Worm (Caenorhabditis elegans) whole organism, mixed stage, embryonic: ENCODE results near the gene scl-2.

Experiments
- M03D4.4 ChIP-seq: sonication (generic microtip); optimal IDR thresholded peaks from 2 replicates; lab custom pipeline; 2017; ENCODE audit warnings: mild to moderate bottlenecking, missing genetic modification characterization, missing compliant biosample characterization
- bed-3 ChIP-seq: fragments of 200-800 bp; sonication (Bioruptor generic); optimal IDR thresholded peaks from 3 replicates; lab custom pipeline; 2018; ENCODE audit warnings: mild to moderate bottlenecking, missing genetic modification characterization, moderate library complexity, missing compliant biosample characterization
- blmp-1 ChIP-seq: fragments of 150-350 bp; optimal IDR thresholded peaks from 2 replicates; lab custom pipeline; 2014; ENCODE audit warnings: missing biosample characterization, missing genetic modification characterization
- ceh-39 ChIP-seq: fragments of 150-350 bp; optimal IDR thresholded peaks from 2 replicates; lab custom pipeline; 2014; ENCODE audit warnings: missing biosample characterization, missing genetic modification characterization
- ceh-43 ChIP-seq: fragments of 200-800 bp; sonication (Bioruptor generic); optimal IDR thresholded peaks from 2 replicates; lab custom pipeline; 2018; ENCODE audit warnings: mild to moderate bottlenecking, missing genetic modification characterization, moderate library complexity, missing compliant biosample characterization
- ceh-83 ChIP-seq: fragments of 200-800 bp; sonication (Bioruptor generic); optimal IDR thresholded peaks from 2 replicates; lab custom pipeline; 2018; ENCODE audit warnings: mild to moderate bottlenecking, missing genetic modification characterization, missing compliant biosample characterization
- ces-1 ChIP-seq: fragments of 150-350 bp; optimal IDR thresholded peaks from 2 replicates; lab custom pipeline; 2014; ENCODE audit warnings: missing biosample characterization, missing genetic modification reagents, missing genetic modification characterization
- cnd-1 ChIP-seq: fragments of 200-800 bp; sonication (Bioruptor generic); optimal IDR thresholded peaks from 2 replicates; lab custom pipeline; 2018; ENCODE audit warnings: mild to moderate bottlenecking, missing genetic modification characterization, missing compliant biosample characterization
- drap-1 ChIP-seq: fragments of 200-800 bp; sonication (Bioruptor generic); optimal IDR thresholded peaks from 3 replicates; lab custom pipeline; 2018; ENCODE audit warnings: mild to moderate bottlenecking, missing genetic modification characterization, missing compliant biosample characterization
- elt-1 ChIP-seq: sonication (generic microtip); optimal IDR thresholded peaks from 2 replicates; lab custom pipeline; 2017; ENCODE audit warnings: missing genetic modification characterization, mild to moderate bottlenecking, missing compliant biosample characterization, antibody characterized with exemption, moderate library complexity, borderline replicate concordance; ENCODE audit not compliant: insufficient read depth
- elt-3 ChIP-seq: fragments of 150-350 bp; optimal IDR thresholded peaks from 2 replicates; lab custom pipeline; 2014; ENCODE audit warnings: missing biosample characterization, missing genetic modification characterization
- flh-1 ChIP-seq: fragments of 200-800 bp; sonication (Bioruptor generic); optimal IDR thresholded peaks from 2 replicates; lab custom pipeline; 2018; ENCODE audit warnings: mild to moderate bottlenecking, missing genetic modification characterization, moderate library complexity, missing compliant biosample characterization
- ham-2 ChIP-seq: fragments of 200-800 bp; sonication (Bioruptor generic); optimal IDR thresholded peaks from 2 replicates; lab custom pipeline; 2018; ENCODE audit warnings: mild to moderate bottlenecking, missing genetic modification characterization, missing compliant biosample characterization
- hlh-1 ChIP-seq: fragments of 150-350 bp; optimal IDR thresholded peaks from 2 replicates; lab custom pipeline; 2014; ENCODE audit warnings: missing biosample characterization, missing genetic modification reagents, missing genetic modification characterization
- lin-13 ChIP-seq: fragments of 150-350 bp; optimal IDR thresholded peaks from 2 replicates; lab custom pipeline; 2014; ENCODE audit warnings: missing biosample characterization, missing genetic modification characterization
- lin-32 ChIP-seq: fragments of 200-800 bp; sonication (Bioruptor generic); optimal IDR thresholded peaks from 2 replicates; lab custom pipeline; 2018; ENCODE audit warnings: mild to moderate bottlenecking, missing genetic modification characterization, missing compliant biosample characterization
- lsy-2 ChIP-seq: fragments of 150-350 bp; optimal IDR thresholded peaks from 2 replicates; lab custom pipeline; 2014; ENCODE audit warnings: missing biosample characterization, missing genetic modification characterization
- mab-5 ChIP-seq: fragments of 150-350 bp; optimal IDR thresholded peaks from 2 replicates; lab custom pipeline; 2014; ENCODE audit warnings: missing biosample characterization, missing genetic modification characterization
- mep-1 ChIP-seq: fragments of 150-350 bp; optimal IDR thresholded peaks from 2 replicates; lab custom pipeline; 2017; ENCODE audit warnings: missing biosample characterization, missing genetic modification reagents, missing genetic modification characterization, inconsistent platforms
- mls-2 ChIP-seq: sonication (generic microtip); optimal IDR thresholded peaks from 2 replicates; lab custom pipeline; 2016; ENCODE audit warnings: mild to moderate bottlenecking, missing genetic modification characterization, moderate library complexity, missing compliant biosample characterization
- nhr-12 ChIP-seq: fragments of 150-350 bp; optimal IDR thresholded peaks from 2 replicates; lab custom pipeline; 2014; ENCODE audit warnings: missing biosample characterization, missing genetic modification characterization
- nhr-2 ChIP-seq: fragments of 150-350 bp; optimal IDR thresholded peaks from 2 replicates; lab custom pipeline; 2014; ENCODE audit warnings: missing biosample characterization, missing genetic modification characterization
- nhr-237 ChIP-seq: fragments of 150-350 bp; optimal IDR thresholded peaks from 2 replicates; lab custom pipeline; 2014; ENCODE audit warnings: missing biosample characterization, missing genetic modification characterization
- nhr-28 ChIP-seq: fragments of 150-350 bp; optimal IDR thresholded peaks from 2 replicates; lab custom pipeline; 2014; ENCODE audit warnings: missing biosample characterization, missing genetic modification characterization
- nhr-76 ChIP-seq: sonication (generic microtip); optimal IDR thresholded peaks from 2 replicates; lab custom pipeline; 2017; ENCODE audit warnings: missing biosample characterization, missing genetic modification characterization
- pha-4 ChIP-seq: fragments of 150-350 bp; optimal IDR thresholded peaks from 2 replicates; lab custom pipeline; 2018; ENCODE audit warnings: missing biosample characterization, missing genetic modification reagents, missing genetic modification characterization
- sem-2 ChIP-seq: fragments of 200-800 bp; sonication (Bioruptor generic); optimal IDR thresholded peaks from 2 replicates; lab custom pipeline; 2018; ENCODE audit warnings: mild to moderate bottlenecking, missing genetic modification characterization, missing compliant biosample characterization
- snpc-4 ChIP-seq: fragments of 150-350 bp; optimal IDR thresholded peaks from 2 replicates; lab custom pipeline; 2014; ENCODE audit warnings: missing biosample characterization, missing genetic modification characterization
- sptf-1 ChIP-seq: sonication (generic microtip); optimal IDR thresholded peaks from 2 replicates; lab custom pipeline; 2017; ENCODE audit warnings: mild to moderate bottlenecking, missing genetic modification characterization, moderate library complexity, missing compliant biosample characterization
- tbx-8 ChIP-seq: fragments of 200-800 bp; sonication (Bioruptor generic); optimal IDR thresholded peaks from 2 replicates; lab custom pipeline; 2018; ENCODE audit warnings: mild to moderate bottlenecking, missing genetic modification characterization, moderate library complexity, missing compliant biosample characterization
- unc-120 ChIP-seq: sonication (generic microtip); optimal IDR thresholded peaks from 2 replicates; lab custom pipeline; 2017; ENCODE audit warnings: missing genetic modification characterization, missing compliant biosample characterization; ENCODE audit not compliant: poor library complexity, severe bottlenecking
- unc-39 ChIP-seq: fragments of 150-350 bp; optimal IDR thresholded peaks from 2 replicates; lab custom pipeline; 2014; ENCODE audit warnings: missing biosample characterization, missing genetic modification characterization
- unc-62 ChIP-seq: fragments of 150-350 bp; optimal IDR thresholded peaks from 2 replicates; lab custom pipeline; 2014; ENCODE audit warnings: missing biosample characterization, missing genetic modification reagents, missing genetic modification characterization
- zip-8 ChIP-seq: fragments of 150-350 bp; optimal IDR thresholded peaks from 2 replicates; lab custom pipeline; 2014; ENCODE audit warnings: missing biosample characterization, missing genetic modification characterization
- ztf-11 ChIP-seq: fragments of 150-350 bp; optimal IDR thresholded peaks from 2 replicates; lab custom pipeline; 2014; ENCODE audit warnings: missing biosample characterization, missing genetic modification characterization

scl-2 gene

ce11 chrIV:13095462-13095861, 38.0 kb downstream of the scl-2 start, which contains the start of gene rfc-3:
rfc-3 (plus strand) TSS chrIV:13095762.
- TF ChIP-seq ham-2 (GFP tag; lab: Kevin White, UChicago), result no peak
- TF ChIP-seq unc-120 (tag; lab: Kevin White, UChicago), result no peak
- no peak for TF ChIP-seq pha-4 (tag; lab: Kevin White, UChicago)
- TF ChIP-seq nhr-12 (tag; lab: Kevin White, UChicago), result no peak
- no peak for TF ChIP-seq hlh-1 (tag; lab: Kevin White, UChicago)
- TF ChIP-seq lin-32 (GFP tag; lab: Kevin White, UChicago), result no peak
- no peak for TF ChIP-seq snpc-4 (tag; lab: Kevin White, UChicago)

DNA sequence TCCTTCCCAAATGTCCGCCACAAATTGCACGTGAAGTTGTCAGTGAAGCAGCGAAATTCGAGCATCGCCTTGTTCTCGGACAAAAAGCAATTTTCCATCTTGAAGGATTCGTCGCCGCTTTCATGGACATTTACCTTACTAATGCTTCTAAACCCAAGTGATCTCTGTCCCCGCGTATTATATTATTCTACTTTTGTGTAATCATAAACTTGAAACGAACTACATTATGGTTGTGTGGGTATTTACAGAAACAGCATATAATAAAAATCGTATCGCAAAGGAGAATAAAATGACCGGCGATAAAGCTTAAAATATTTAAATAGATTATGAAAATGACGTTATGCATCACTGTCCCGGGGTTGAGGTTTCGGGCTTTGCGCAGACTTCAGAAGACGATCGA, 39.3 kb downstream of the scl-2 start:
- TF ChIP-seq blmp-1 (tag; lab: Kevin White, UChicago) (no peak), drap-1 (GFP tag; lab: Kevin White, UChicago) (no peak), nhr-2 (tag; lab: Kevin White, UChicago) (no peak), nhr-28 (tag; lab: Kevin White, UChicago) (no peak), elt-1 (no peak), cnd-1 (tag; lab: Kevin White, UChicago) (no peak), mep-1 (tag; lab: Kevin White, UChicago) (no peak), ham-2 (GFP tag; lab: Kevin White, UChicago) (no peak), ceh-43 (no peak), mab-5 (tag; lab: Kevin White, UChicago) (no peak)

ce11 chrIV:13098652-13099051, 41.1 kb downstream of the scl-2 start, which contains the start of the genes dli-1, tin-9.2 and exos-4.1:
dli-1 (minus strand) TSS chrIV:13098792.
tin-9.2 (plus strand) TSS chrIV:13098995.
exos-4.1 (plus strand) TSS chrIV:13098999.
- TF ChIP-seq mab-5 (tag; lab: Kevin White, UChicago), result no peak
- peak; percentile 34 for TF ChIP-seq lin-13 (tag; lab: Kevin White, UChicago)
- no peak for TF ChIP-seq unc-39 (tag; lab: Kevin White, UChicago)
- no peak for TF ChIP-seq snpc-4 (tag; lab: Kevin White, UChicago)
- no peak for TF ChIP-seq M03D4.4 (tag; lab: Kevin White, UChicago)
- TF ChIP-seq ztf-11, result no peak
- no peak for TF ChIP-seq bed-3
- TF ChIP-seq mep-1 (tag; lab: Kevin White, UChicago), result peak; percentile 76
- TF ChIP-seq sptf-1 (tag; lab: Kevin White, UChicago), result no peak
- no peak for TF ChIP-seq elt-3
- no peak for TF ChIP-seq unc-120 (tag; lab: Kevin White, UChicago)
- TF ChIP-seq zip-8 (tag; lab: Kevin White, UChicago), result no peak
- TF ChIP-seq cnd-1 (tag; lab: Kevin White, UChicago), result no peak
- no peak for TF ChIP-seq nhr-2 (tag; lab: Kevin White, UChicago)
- no peak for TF ChIP-seq unc-62 (GFP tag; lab: Kevin White, UChicago)
- TF ChIP-seq pha-4 (tag; lab: Kevin White, UChicago), result peak; percentile 23
- peak; percentile 63 for TF ChIP-seq lsy-2 (tag; lab: Kevin White, UChicago)
- TF ChIP-seq ceh-43, result no peak
- peak; percentile 22 for TF ChIP-seq nhr-237
- TF ChIP-seq flh-1 (GFP tag; lab: Kevin White, UChicago), result no peak
- peak; percentile 19 for TF ChIP-seq hlh-1 (tag; lab: Kevin White, UChicago)
- TF ChIP-seq blmp-1 (tag; lab: Kevin White, UChicago), result no peak
- no peak for TF ChIP-seq sem-2
- no peak for TF ChIP-seq drap-1 (GFP tag; lab: Kevin White, UChicago)
- no peak for TF ChIP-seq tbx-8
- TF ChIP-seq mls-2, result no peak
- no peak for TF ChIP-seq ceh-39
- peak; percentile 46 for TF ChIP-seq ham-2 (GFP tag; lab: Kevin White, UChicago)
- TF ChIP-seq ces-1 (GFP tag; lab: Kevin White, UChicago), result peak; percentile 99

ce11 chrIV:13100415-13100814, 42.9 kb downstream of the scl-2 start, which contains the start of gene fask-1:
fask-1 (plus strand) TSS chrIV:13100715.
- no peak for TF ChIP-seq snpc-4 (tag; lab: Kevin White, UChicago)
- TF ChIP-seq elt-3, result no peak
- TF ChIP-seq elt-1, result no peak
- no peak for TF ChIP-seq mep-1 (tag; lab: Kevin White, UChicago)
- no peak for TF ChIP-seq mab-5 (tag; lab: Kevin White, UChicago)
- TF ChIP-seq blmp-1 (tag; lab: Kevin White, UChicago), result no peak
- TF ChIP-seq zip-8 (tag; lab: Kevin White, UChicago), result no peak
- no peak for TF ChIP-seq nhr-12 (tag; lab: Kevin White, UChicago)
- no peak for TF ChIP-seq nhr-76 (tag; lab: Kevin White, UChicago)
- TF ChIP-seq ceh-83 (GFP tag; lab: Kevin White, UChicago), result no peak
- TF ChIP-seq nhr-28 (tag; lab: Kevin White, UChicago), result no peak
- TF ChIP-seq nhr-237, result no peak
- no peak for TF ChIP-seq bed-3
- no peak for TF ChIP-seq sptf-1 (tag; lab: Kevin White, UChicago)
- no peak for TF ChIP-seq ham-2 (GFP tag; lab: Kevin White, UChicago)
- TF ChIP-seq ztf-11, result no peak
- no peak for TF ChIP-seq M03D4.4 (tag; lab: Kevin White, UChicago)
- TF ChIP-seq ceh-39, result no peak
- TF ChIP-seq unc-39 (tag; lab: Kevin White, UChicago), result no peak
- TF ChIP-seq mls-2, result no peak
